Fruit fly (Drosophila melanogaster) Kc167 (cell line): ENCODE measurements around the gene CG15452.

Experiments
- Myc ChIP-seq: fragments of >200 bp; optimal IDR thresholded peaks from 2 replicates; lab custom pipeline; 2017; ENCODE audit warnings: missing external identifiers
- Sin3A ChIP-seq: fragments of >200 bp; optimal IDR thresholded peaks from 2 replicates; lab custom pipeline; 2018; ENCODE audit warnings: missing external identifiers
- h ChIP-seq: fragments of >200 bp; optimal IDR thresholded peaks from 3 replicates; lab custom pipeline; 2018; ENCODE audit warnings: missing external identifiers
- insv ChIP-seq: fragments of >200 bp; optimal IDR thresholded peaks from 3 replicates; lab custom pipeline; 2018; ENCODE audit warnings: missing external identifiers
- psq ChIP-seq: fragments of >200 bp; optimal IDR thresholded peaks from 2 replicates; lab custom pipeline; 2017; ENCODE audit warnings: missing external identifiers
- ttk ChIP-seq: sonication (Bioruptor generic); optimal IDR thresholded peaks from 2 replicates; lab custom pipeline; 2017; ENCODE audit warnings: missing external identifiers

Gene CG15452

dm6 chrX:20721724-20722344 lies 23.9 kb downstream of the CG15452 start:
- no peak for TF ChIP-seq insv (lab: Kevin White, UChicago)
- no peak for TF ChIP-seq ttk (lab: Kevin White, UChicago)
- TF ChIP-seq psq = no peak
- TF ChIP-seq Sin3A = no peak
- TF ChIP-seq h (lab: Kevin White, UChicago) = no peak
- no peak for TF ChIP-seq Myc (lab: Kevin White, UChicago)

- TF ChIP-seq h (lab: Kevin White, UChicago) (no peak), insv (lab: Kevin White, UChicago) (no peak), ttk (lab: Kevin White, UChicago) (no peak), Myc (lab: Kevin White, UChicago) (no peak), Sin3A (no peak), psq (no peak)
These were observed 28.3 kb downstream of the CG15452 start for dm6 chrX:20717461-20717860.

- TF ChIP-seq Sin3A = no peak
- no peak for TF ChIP-seq Myc (lab: Kevin White, UChicago)
- no peak for TF ChIP-seq h (lab: Kevin White, UChicago)
- no peak for TF ChIP-seq insv (lab: Kevin White, UChicago)
- TF ChIP-seq ttk (lab: Kevin White, UChicago) = no peak
- no peak for TF ChIP-seq psq
These were observed 32.4 kb downstream of the CG15452 start for dm6 chrX:20713317-20713716.

- TF ChIP-seq psq (no peak), Sin3A (no peak), Myc (lab: Kevin White, UChicago) (no peak), insv (lab: Kevin White, UChicago) (no peak), ttk (lab: Kevin White, UChicago) (no peak), h (lab: Kevin White, UChicago) (no peak)
These were observed 36.1 kb downstream of the CG15452 start for dm6 chrX:20709682-20710081.

- TF ChIP-seq ttk (lab: Kevin White, UChicago) = no peak
- TF ChIP-seq Sin3A = no peak
- TF ChIP-seq h (lab: Kevin White, UChicago) = no peak
- TF ChIP-seq insv (lab: Kevin White, UChicago) = no peak
- no peak for TF ChIP-seq Myc (lab: Kevin White, UChicago)
- TF ChIP-seq psq = no peak
These were observed 41.4 kb downstream of the CG15452 start for dm6 chrX:20704337-20704736.

dm6 chrX:20702904-20703303 lies 42.9 kb downstream of the CG15452 start:
- TF ChIP-seq h (lab: Kevin White, UChicago) (no peak), psq (no peak), Sin3A (no peak), Myc (lab: Kevin White, UChicago) (no peak), ttk (lab: Kevin White, UChicago) (no peak), insv (lab: Kevin White, UChicago) (no peak)
